Worm (Caenorhabditis elegans): ENCODE measurements around the gene nfya-1.
"Not testable (repeated sequence)": the region's sequence is repeated elsewhere in the genome, so short reads cannot be mapped to it uniquely, and the experiment has no call there.

The nfya-1 gene

ce11 chrX:11965163-11965562, 18.5 kb upstream of the nfya-1 start:
- no peak for TF ChIP-seq unc-62 (GFP tag; optimal IDR thresholded peaks at IDR 0.05)

ce11 chrX:11964555-11964954, 17.9 kb upstream of the nfya-1 start:
- TF ChIP-seq unc-62 (GFP tag; optimal IDR thresholded peaks at IDR 0.05): no peak

ce11 chrX:11963659-11964058, 17.0 kb upstream of the nfya-1 start:
- TF ChIP-seq unc-62 (GFP tag; optimal IDR thresholded peaks at IDR 0.05): no peak

- no peak for TF ChIP-seq unc-62 (GFP tag; optimal IDR thresholded peaks at IDR 0.05)
Observed at ce11 chrX:11962050-11962788, 15.6 kb upstream of the nfya-1 start.

ce11 chrX:11961103-11961502, 14.5 kb upstream of the nfya-1 start, which contains the start of gene C49F5.13:
TSS of gene C49F5.13 (plus strand) at chrX:11961403.
- not testable (repeated sequence) for TF ChIP-seq unc-62 (GFP tag; optimal IDR thresholded peaks at IDR 0.05)

ce11 chrX:11959838-11960237, 13.2 kb upstream of the nfya-1 start, which contains the start of gene C49F5.8:
TSS of gene C49F5.8 (plus strand) at chrX:11960138.
- TF ChIP-seq unc-62 (GFP tag; optimal IDR thresholded peaks at IDR 0.05): no peak

- TF ChIP-seq unc-62 (GFP tag; optimal IDR thresholded peaks at IDR 0.05): no peak
Observed at ce11 chrX:11957246-11957645, 10.6 kb upstream of the nfya-1 start, which contains the start of gene T08D10.5. TSS of gene T08D10.5 (plus strand) at chrX:11957546.

- no peak for TF ChIP-seq unc-62 (GFP tag; optimal IDR thresholded peaks at IDR 0.05)
Observed at ce11 chrX:11955125-11955524, 8.5 kb upstream of the nfya-1 start, which contains the start of gene T08D10.3. TSS of gene T08D10.3 (plus strand) at chrX:11955425.

ce11 chrX:11953229-11953628, 6.6 kb upstream of the nfya-1 start, which contains the start of gene T08D10.4:
TSS of gene T08D10.4 (minus strand) at chrX:11953329.
- no peak for TF ChIP-seq unc-62 (GFP tag; optimal IDR thresholded peaks at IDR 0.05)

- TF ChIP-seq unc-62 (GFP tag; optimal IDR thresholded peaks at IDR 0.05): no peak
Observed at ce11 chrX:11952129-11952528, 5.5 kb upstream of the nfya-1 start.

ce11 chrX:11948184-11948894, 1.7 kb upstream of the nfya-1 start, which contains the start of gene lsd-1:
TSS of gene lsd-1 (plus strand) at chrX:11948844.
- TF ChIP-seq unc-62 (GFP tag; optimal IDR thresholded peaks at IDR 0.05): no peak

ce11 chrX:11941951-11942350, 4.7 kb downstream of the nfya-1 start, which contains the start of gene F55G7.3:
TSS of gene F55G7.3 (minus strand) at chrX:11942051.
- no peak for TF ChIP-seq unc-62 (GFP tag; optimal IDR thresholded peaks at IDR 0.05)

- no peak for TF ChIP-seq unc-62 (GFP tag; optimal IDR thresholded peaks at IDR 0.05)
Observed at ce11 chrX:11938826-11939225, 7.8 kb downstream of the nfya-1 start, which contains the start of gene F55G7.5. TSS of gene F55G7.5 (minus strand) at chrX:11938926.

ce11 chrX:11937343-11937935, 9.2 kb downstream of the nfya-1 start:
- peak; percentile 32 for TF ChIP-seq unc-62 (GFP tag; optimal IDR thresholded peaks at IDR 0.05)

- TF ChIP-seq unc-62 (GFP tag; optimal IDR thresholded peaks at IDR 0.05): no peak
Observed at ce11 chrX:11934933-11935332, 11.7 kb downstream of the nfya-1 start.

- no peak for TF ChIP-seq unc-62 (GFP tag; optimal IDR thresholded peaks at IDR 0.05)
Observed at ce11 chrX:11933547-11933946, 13.1 kb downstream of the nfya-1 start.

All from whole organism, dauer.